Worm (Caenorhabditis elegans) whole organism, early embryonic: Measurements from ENCODE around the gene jamp-1.

ENCODE experiments used
- B0310.2 ChIP-seq: sonication (generic microtip); optimal IDR thresholded peaks from 2 replicates; lab custom pipeline; 2016; ENCODE audit warnings: mild to moderate bottlenecking, missing genetic modification characterization, missing compliant biosample characterization
- F13C5.2 ChIP-seq: sonication (generic microtip); optimal IDR thresholded peaks from 2 replicates; lab custom pipeline; 2017; ENCODE audit warnings: mild to moderate bottlenecking, missing genetic modification characterization, inconsistent platforms, missing compliant biosample characterization
- aly-1 ChIP-seq: sonication (generic microtip); optimal IDR thresholded peaks from 2 replicates; lab custom pipeline; 2016; ENCODE audit warnings: missing genetic modification characterization, missing compliant biosample characterization
- ama-1 ChIP-seq: fragments of 150-350 bp; optimal IDR thresholded peaks from 2 replicates; lab custom pipeline; 2014
- ceh-13 ChIP-seq: fragments of 200-800 bp; sonication (Bioruptor generic); optimal IDR thresholded peaks from 2 replicates; lab custom pipeline; 2018; ENCODE audit warnings: mild to moderate bottlenecking, missing genetic modification characterization, missing compliant biosample characterization
- ceh-36 ChIP-seq: sonication (generic microtip); optimal IDR thresholded peaks from 2 replicates; lab custom pipeline; 2016; ENCODE audit warnings: missing genetic modification characterization, inconsistent platforms, missing compliant biosample characterization
- ets-7 ChIP-seq: sonication (generic microtip); optimal IDR thresholded peaks from 2 replicates; lab custom pipeline; 2016; ENCODE audit warnings: missing genotype, missing genetic modification characterization, missing compliant biosample characterization
- flt-1 ChIP-seq: fragments of 200-800 bp; sonication (Bioruptor generic); IDR thresholded peaks from 2 replicates; pipeline ENCODE4 v1.3.6; 2022; ENCODE audit warnings: missing genetic modification characterization, missing compliant biosample characterization
- hmbx-1 ChIP-seq: sonication (generic microtip); optimal IDR thresholded peaks from 2 replicates; lab custom pipeline; 2016; ENCODE audit warnings: mild to moderate bottlenecking, missing genetic modification characterization, missing compliant biosample characterization
- hmg-4 ChIP-seq: fragments of 200-800 bp; sonication (Bioruptor generic); optimal IDR thresholded peaks from 2 replicates; lab custom pipeline; 2018; ENCODE audit warnings: mild to moderate bottlenecking, missing genetic modification characterization, missing compliant biosample characterization
- hnd-1 ChIP-seq: sonication (generic microtip); optimal IDR thresholded peaks from 2 replicates; lab custom pipeline; 2016; ENCODE audit warnings: missing genetic modification characterization, missing compliant biosample characterization
- pes-1 ChIP-seq: fragments of 200-800 bp; sonication (Bioruptor generic); IDR thresholded peaks from 2 replicates; pipeline ENCODE4 v1.3.6; 2022; ENCODE audit warnings: missing genetic modification reagents, missing genetic modification characterization, missing compliant biosample characterization
- scrt-1 ChIP-seq: fragments of 200-800 bp; sonication (Bioruptor generic); IDR thresholded peaks from 2 replicates; pipeline ENCODE4 v1.3.6; 2022; ENCODE audit warnings: missing genetic modification characterization, missing compliant biosample characterization
- sea-1 ChIP-seq: fragments of 200-800 bp; sonication (Bioruptor generic); conservative IDR thresholded peaks from 2 replicates; pipeline ENCODE4 v1.3.6; 2022; ENCODE audit warnings: missing genetic modification characterization, missing compliant biosample characterization
- tbx-11 ChIP-seq: fragments of 200-800 bp; sonication (Bioruptor generic); IDR thresholded peaks from 2 replicates; pipeline ENCODE4 v1.3.6; 2022; ENCODE audit warnings: missing genetic modification characterization, missing compliant biosample characterization
- tbx-37 ChIP-seq: fragments of 200-800 bp; sonication (Bioruptor generic); conservative IDR thresholded peaks from 2 replicates; pipeline ENCODE4 v1.3.6; 2022; ENCODE audit warnings: missing genetic modification reagents, missing genetic modification characterization, missing compliant biosample characterization
- tra-4 ChIP-seq: sonication (generic microtip); optimal IDR thresholded peaks from 2 replicates; lab custom pipeline; 2017; ENCODE audit warnings: missing genetic modification characterization, missing compliant biosample characterization

Gene jamp-1

ce11 chrV:6030559-6030975 is 20.5 kb downstream of the jamp-1 start:
- TF ChIP-seq tbx-37, result no peak
- TF ChIP-seq aly-1 (tag; lab: Kevin White, UChicago), result no peak
- TF ChIP-seq ets-7, result no peak
- TF ChIP-seq flt-1 (GFP tag; lab: Robert Waterston, UW), result no peak
- TF ChIP-seq F13C5.2 (tag; lab: Kevin White, UChicago), result no peak
- TF ChIP-seq ama-1, result no peak
- no peak for TF ChIP-seq pes-1 (GFP tag; lab: Robert Waterston, UW)
- TF ChIP-seq scrt-1, result no peak
- no peak for TF ChIP-seq hmg-4
- no peak for TF ChIP-seq sea-1

- TF ChIP-seq hmg-4 (no peak), B0310.2 (tag; lab: Kevin White, UChicago) (no peak), tbx-11 (GFP tag; lab: Robert Waterston, UW) (no peak), pes-1 (GFP tag; lab: Robert Waterston, UW) (no peak), ama-1 (no peak), aly-1 (tag; lab: Kevin White, UChicago) (no peak), F13C5.2 (tag; lab: Kevin White, UChicago) (no peak), hmbx-1 (tag; lab: Kevin White, UChicago) (no peak), ceh-13 (no peak), scrt-1 (no peak), sea-1 (no peak), flt-1 (GFP tag; lab: Robert Waterston, UW) (no peak), hnd-1 (no peak), tbx-37 (no peak), tra-4 (no peak), ceh-36 (no peak), ets-7 (no peak)
These were observed 29.0 kb downstream of the jamp-1 start for ce11 chrV:6022076-6022475.

- TF ChIP-seq ama-1 (no peak), tbx-11 (GFP tag; lab: Robert Waterston, UW) (no peak), ceh-13 (no peak), ets-7 (no peak), aly-1 (tag; lab: Kevin White, UChicago) (no peak), hnd-1 (no peak), ceh-36 (no peak), hmbx-1 (tag; lab: Kevin White, UChicago) (no peak), sea-1 (no peak)
These were observed 32.1 kb downstream of the jamp-1 start, which contains the start of gene picc-1 for ce11 chrV:6018944-6019450. Gene picc-1 (plus strand): TSS chrV:6018994.

- no peak for TF ChIP-seq hmg-4
- no peak for TF ChIP-seq tbx-37
- peak; percentile 48 for TF ChIP-seq F13C5.2 (tag; lab: Kevin White, UChicago)
These were observed 33.4 kb downstream of the jamp-1 start, which contains the start of the genes rpt-2 and aps-1 for ce11 chrV:6017630-6018029. Gene rpt-2 (minus strand): TSS chrV:6017669. Gene aps-1 (plus strand): TSS chrV:6017970.

- no peak for TF ChIP-seq hmg-4
- no peak for TF ChIP-seq ceh-13
- no peak for TF ChIP-seq ama-1
- TF ChIP-seq pes-1 (GFP tag; lab: Robert Waterston, UW), result no peak
- TF ChIP-seq scrt-1, result no peak
- no peak for TF ChIP-seq tra-4
- TF ChIP-seq aly-1 (tag; lab: Kevin White, UChicago), result no peak
- no peak for TF ChIP-seq ets-7
- TF ChIP-seq B0310.2 (tag; lab: Kevin White, UChicago), result no peak
- no peak for TF ChIP-seq sea-1
- TF ChIP-seq ceh-36, result no peak
- no peak for TF ChIP-seq hmbx-1 (tag; lab: Kevin White, UChicago)
- TF ChIP-seq flt-1 (GFP tag; lab: Robert Waterston, UW), result no peak
- TF ChIP-seq tbx-11 (GFP tag; lab: Robert Waterston, UW), result no peak
- no peak for TF ChIP-seq F13C5.2 (tag; lab: Kevin White, UChicago)
- TF ChIP-seq tbx-37, result no peak
- no peak for TF ChIP-seq hnd-1
These were observed 35.0 kb downstream of the jamp-1 start for ce11 chrV:6016097-6016496.

ce11 chrV:6015546-6016089 is 35.4 kb downstream of the jamp-1 start:
- TF ChIP-seq B0310.2 (tag; lab: Kevin White, UChicago) (no peak), ceh-13 (no peak), hnd-1 (no peak), tbx-11 (GFP tag; lab: Robert Waterston, UW) (no peak), tra-4 (no peak), flt-1 (GFP tag; lab: Robert Waterston, UW) (no peak), pes-1 (GFP tag; lab: Robert Waterston, UW) (no peak), aly-1 (tag; lab: Kevin White, UChicago) (no peak), hmg-4 (no peak), ama-1 (no peak), sea-1 (no peak), scrt-1 (no peak), tbx-37 (no peak), hmbx-1 (tag; lab: Kevin White, UChicago) (no peak), F13C5.2 (tag; lab: Kevin White, UChicago) (no peak)

ce11 chrV:6012401-6012800 is 38.7 kb downstream of the jamp-1 start:
- no peak for TF ChIP-seq hnd-1
- TF ChIP-seq ets-7, result no peak
- no peak for TF ChIP-seq tbx-37
- TF ChIP-seq sea-1, result no peak
- TF ChIP-seq flt-1 (GFP tag; lab: Robert Waterston, UW), result no peak
- TF ChIP-seq ama-1, result no peak
- TF ChIP-seq ceh-36, result no peak
- no peak for TF ChIP-seq tra-4
- no peak for TF ChIP-seq pes-1 (GFP tag; lab: Robert Waterston, UW)
- no peak for TF ChIP-seq hmbx-1 (tag; lab: Kevin White, UChicago)
- TF ChIP-seq scrt-1, result no peak
- TF ChIP-seq tbx-11 (GFP tag; lab: Robert Waterston, UW), result no peak
- TF ChIP-seq hmg-4, result no peak
- TF ChIP-seq F13C5.2 (tag; lab: Kevin White, UChicago), result no peak
- TF ChIP-seq B0310.2 (tag; lab: Kevin White, UChicago), result no peak
- TF ChIP-seq aly-1 (tag; lab: Kevin White, UChicago), result no peak
- TF ChIP-seq ceh-13, result no peak

ce11 chrV:6010642-6011041 is 40.4 kb downstream of the jamp-1 start:
- no peak for TF ChIP-seq ceh-36
- TF ChIP-seq ama-1, result no peak
- TF ChIP-seq tbx-11 (GFP tag; lab: Robert Waterston, UW), result no peak
- no peak for TF ChIP-seq ceh-13
